Worm (Caenorhabditis elegans): Measurements from ENCODE around the gene hot-2.

Gene hot-2

DNA sequence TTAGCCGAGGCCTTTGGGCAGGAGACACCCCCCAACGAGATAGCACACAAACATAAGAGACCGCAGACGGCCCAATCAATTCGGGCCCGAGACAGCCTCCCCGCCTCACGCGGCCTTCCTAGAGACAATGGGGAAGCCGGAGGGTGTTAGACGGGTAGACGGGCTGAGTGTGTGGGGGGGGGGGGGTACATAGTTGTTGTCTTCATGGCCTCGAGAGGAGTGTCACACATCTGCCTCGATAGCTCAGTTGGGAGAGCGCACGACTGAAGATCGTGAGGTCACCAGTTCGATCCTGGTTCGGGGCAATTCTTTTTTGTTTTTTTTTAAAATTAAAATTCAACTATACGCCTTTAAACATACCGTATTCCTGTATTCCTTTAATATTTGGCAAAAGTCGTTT lies 48.7 kb upstream of the hot-2 start (continued):
- TF ChIP-seq K02D7.2 (tag; optimal IDR thresholded peaks at IDR 0.05) (peak; percentile 13), ref-2 (tag; optimal IDR thresholded peaks at IDR 0.05) (peak; percentile 62), npax-4 (tag; optimal IDR thresholded peaks at IDR 0.05) (peak; percentile 58), hlh-13 (GFP tag; optimal IDR thresholded peaks at IDR 0.05) (peak; percentile 65), pha-2 (tag; optimal IDR thresholded peaks at IDR 0.05) (peak; percentile 93), ceh-45 (GFP tag; IDR thresholded peaks at IDR 0.05) (peak; percentile 79), tbx-7 (tag; optimal IDR thresholded peaks at IDR 0.05) (no peak), lin-11 (tag; optimal IDR thresholded peaks at IDR 0.05) (peak; percentile 72), C08G9.2 (tag; optimal IDR thresholded peaks at IDR 0.05) (peak; percentile 50), rnt-1 (tag; optimal IDR thresholded peaks at IDR 0.05) (peak; percentile 34), fkh-10 (GFP tag; optimal IDR thresholded peaks at IDR 0.05) (no peak), T23F11.4 (GFP tag; optimal IDR thresholded peaks at IDR 0.05) (peak; percentile 58), unc-55 (GFP tag; optimal IDR thresholded peaks at IDR 0.05) (no peak), ets-4 (tag; optimal IDR thresholded peaks at IDR 0.05) (no peak), pha-4 (tag; optimal IDR thresholded peaks at IDR 0.05) (no peak), ahr-1 (tag; optimal IDR thresholded peaks at IDR 0.05) (peak; percentile 28), ceh-14 (tag; optimal IDR thresholded peaks at IDR 0.05) (peak; percentile 62), nhr-11 (tag; optimal IDR thresholded peaks at IDR 0.05) (no peak), elt-2 (tag; optimal IDR thresholded peaks at IDR 0.05) (peak; percentile 77), fkh-6 (tag; optimal IDR thresholded peaks at IDR 0.05) (peak; percentile 50), pat-9 (tag; optimal IDR thresholded peaks at IDR 0.05) (peak; percentile 71), ttx-3 (tag; optimal IDR thresholded peaks at IDR 0.05) (peak; percentile 69), hlh-8 (tag; optimal IDR thresholded peaks at IDR 0.05) (peak; percentile 6), ceh-30 (tag; optimal IDR thresholded peaks at IDR 0.05) (no peak), ceh-24 (tag; optimal IDR thresholded peaks at IDR 0.05) (peak; percentile 13), unc-86 (tag; optimal IDR thresholded peaks at IDR 0.05) (peak; percentile 38), zip-5 (tag; optimal IDR thresholded peaks at IDR 0.05) (peak; percentile 21), pag-3 (tag; optimal IDR thresholded peaks at IDR 0.05; ENCODE audit: borderline replicate concordance) (peak; percentile 18), che-1 (tag; optimal IDR thresholded peaks at IDR 0.05) (peak; percentile 80)

DNA sequence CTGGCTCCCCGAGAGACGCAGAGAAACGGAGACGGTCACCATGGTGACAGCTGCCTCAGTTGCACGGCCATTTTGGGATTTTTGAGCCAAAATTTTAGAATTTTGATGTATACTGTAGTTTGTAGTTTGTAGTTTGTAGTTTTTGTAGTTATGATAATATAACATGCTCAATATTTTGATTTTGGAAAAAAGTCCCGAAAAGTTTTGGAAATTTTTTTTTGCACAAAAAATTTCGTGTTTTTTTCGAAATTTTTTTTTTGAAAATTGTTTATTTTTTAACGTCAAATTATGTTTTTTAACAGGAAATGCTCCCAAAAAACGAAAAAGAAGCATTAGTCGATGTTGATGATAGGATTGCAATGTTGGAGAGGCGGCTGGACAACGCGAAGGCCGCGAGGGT lies 47.3 kb upstream of the hot-2 start, which contains the start of gene dyf-17:
Gene dyf-17 (plus strand): TSS at position 301 of the 400 bp plus-strand sequence.
- no peak for TF ChIP-seq ref-2 (tag; optimal IDR thresholded peaks at IDR 0.05)
- TF ChIP-seq hlh-13 (GFP tag; optimal IDR thresholded peaks at IDR 0.05), result no peak
- TF ChIP-seq unc-3 (GFP tag; conservative IDR thresholded peaks at IDR 0.05), result no peak
- no peak for TF ChIP-seq unc-3 (tag; optimal IDR thresholded peaks at IDR 0.05)
- TF ChIP-seq ceh-18 (tag; optimal IDR thresholded peaks at IDR 0.05), result no peak
- no peak for TF ChIP-seq ttx-3 (tag; optimal IDR thresholded peaks at IDR 0.05)
- no peak for TF ChIP-seq ets-4 (tag; optimal IDR thresholded peaks at IDR 0.05)
- no peak for TF ChIP-seq pqm-1 (tag; optimal IDR thresholded peaks at IDR 0.05)
- TF ChIP-seq ceh-2 (tag; optimal IDR thresholded peaks at IDR 0.05), result no peak
- no peak for TF ChIP-seq ama-1 (optimal IDR thresholded peaks at IDR 0.05)
- TF ChIP-seq F13H6.1 (tag; optimal IDR thresholded peaks at IDR 0.05), result no peak
- no peak for TF ChIP-seq pax-1 (tag; optimal IDR thresholded peaks at IDR 0.05)
- no peak for TF ChIP-seq unc-55 (GFP tag; optimal IDR thresholded peaks at IDR 0.05)
- TF ChIP-seq C38D4.7 (GFP tag; optimal IDR thresholded peaks at IDR 0.05), result no peak
- no peak for TF ChIP-seq pha-2 (tag; optimal IDR thresholded peaks at IDR 0.05)
- no peak for TF ChIP-seq ceh-34 (tag; optimal IDR thresholded peaks at IDR 0.05)
- TF ChIP-seq hlh-6 (tag; optimal IDR thresholded peaks at IDR 0.05), result no peak
- no peak for TF ChIP-seq sdc-2 (tag; optimal IDR thresholded peaks at IDR 0.05)
- TF ChIP-seq sox-4 (tag; optimal IDR thresholded peaks at IDR 0.05), result no peak
- no peak for TF ChIP-seq sox-2 (GFP tag; IDR thresholded peaks at IDR 0.05)

Measured in whole organism, late embryonic.